Worm (Caenorhabditis elegans): ENCODE data around the gene cld-1.

DNA sequence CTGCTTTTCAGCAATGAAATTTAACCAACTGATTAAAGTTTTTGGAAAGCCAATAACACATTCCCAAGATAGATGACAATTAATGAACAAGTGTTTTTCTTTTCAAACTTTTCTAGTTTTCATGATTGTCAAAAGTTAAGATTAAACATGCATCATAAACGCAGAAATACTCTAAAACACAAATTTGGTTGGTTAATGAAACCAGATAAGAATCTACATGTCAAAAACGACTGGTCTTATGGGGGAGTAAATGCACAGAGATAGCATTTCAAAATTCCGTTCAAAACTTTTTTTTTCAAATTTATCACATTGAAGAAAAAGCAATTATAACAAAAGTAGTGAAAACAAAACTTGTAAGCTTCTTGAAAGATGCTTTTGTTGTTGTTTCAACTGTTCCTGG lies 32.4 kb downstream of the cld-1 start:
- TF ChIP-seq C38D4.7 (GFP tag; optimal IDR thresholded peaks at IDR 0.05) (no peak), hlh-30 (tag; optimal IDR thresholded peaks at IDR 0.05; ENCODE audit: insufficient read depth) (no peak), ama-1 (optimal IDR thresholded peaks at IDR 0.05) (no peak), pat-9 (tag; optimal IDR thresholded peaks at IDR 0.05) (no peak), ceh-6 (GFP tag; optimal IDR thresholded peaks at IDR 0.05) (no peak), unc-42 (tag; optimal IDR thresholded peaks at IDR 0.05) (no peak), ceh-9 (tag; optimal IDR thresholded peaks at IDR 0.05) (no peak), Y22D7AL.16 (tag; optimal IDR thresholded peaks at IDR 0.05) (no peak), dve-1 (tag; optimal IDR thresholded peaks at IDR 0.05) (no peak), nhr-11 (tag; optimal IDR thresholded peaks at IDR 0.05) (no peak), ahr-1 (tag; optimal IDR thresholded peaks at IDR 0.05) (no peak), syd-9 (tag; optimal IDR thresholded peaks at IDR 0.05) (no peak), unc-3 (GFP tag; conservative IDR thresholded peaks at IDR 0.05) (no peak), unc-3 (tag; optimal IDR thresholded peaks at IDR 0.05) (no peak), unc-55 (GFP tag; optimal IDR thresholded peaks at IDR 0.05) (no peak)

All from whole organism, late embryonic.